Worm (Caenorhabditis elegans) whole organism, L4 larva: ENCODE data around the gene Y17D7B.2.

ENCODE experiments used
- F49E8.2 ChIP-seq: sonication (generic microtip); optimal IDR thresholded peaks from 2 replicates; lab custom pipeline; 2016; ENCODE audit warnings: missing compliant biosample characterization, mild to moderate bottlenecking, missing genetic modification characterization, borderline replicate concordance
- R02D3.7 ChIP-seq: fragments of 150-350 bp; sonication (generic microtip); optimal IDR thresholded peaks from 3 replicates; lab custom pipeline; 2014; ENCODE audit warnings: missing biosample characterization, missing genetic modification characterization
- T20F7.1 ChIP-seq: fragments of 200-800 bp; sonication (Bioruptor generic); optimal IDR thresholded peaks from 2 replicates; lab custom pipeline; 2018; ENCODE audit warnings: mild to moderate bottlenecking, missing genetic modification characterization, missing compliant biosample characterization
- Y48G9A.11 ChIP-seq: fragments of 200-800 bp; sonication (Bioruptor generic); IDR thresholded peaks from 2 replicates; pipeline ENCODE4 v1.3.6; 2022; ENCODE audit warnings: missing genetic modification reagents, missing genetic modification characterization, missing compliant biosample characterization
- ZK337.2 ChIP-seq: fragments of 200-800 bp; sonication (Bioruptor generic); IDR thresholded peaks from 2 replicates; pipeline ENCODE4 v1.3.6; 2022; ENCODE audit warnings: missing genetic modification reagents, missing genetic modification characterization, missing compliant biosample characterization
- aha-1 ChIP-seq: fragments of 150-350 bp; peaks from one replicate; lab custom pipeline; 2014; ENCODE audit warnings: missing biosample characterization, missing genetic modification characterization
- ces-1 ChIP-seq: fragments of 150-350 bp; sonication (generic microtip); optimal IDR thresholded peaks from 4 replicates; lab custom pipeline; 2014; ENCODE audit warnings: missing biosample characterization, missing genetic modification reagents, missing genetic modification characterization
- cey-2 ChIP-seq: sonication (generic microtip); optimal IDR thresholded peaks from 3 replicates; lab custom pipeline; 2017; ENCODE audit warnings: missing genetic modification characterization, mild to moderate bottlenecking, missing compliant biosample characterization, antibody characterized with exemption, borderline replicate concordance; ENCODE audit not compliant: insufficient read depth
- daf-12 ChIP-seq: fragments of 150-350 bp; optimal IDR thresholded peaks from 2 replicates; lab custom pipeline; 2014; ENCODE audit warnings: missing biosample characterization, missing genetic modification reagents, missing genetic modification characterization
- daf-16 ChIP-seq, 3 experiments: sonication (generic microtip); optimal IDR thresholded peaks; 2 replicates each; lab custom pipeline; 2016 to 2017; ENCODE audit warnings: missing genetic modification characterization in 3 of 3, missing genetic modification reagents in 3 of 3, mild to moderate bottlenecking in 2 of 3, missing compliant biosample characterization in 2 of 3, missing biosample characterization in 1 of 3, moderate library complexity in 1 of 3
- daf-8 ChIP-seq: fragments of 200-800 bp; sonication (Bioruptor generic); IDR thresholded peaks from 2 replicates; pipeline ENCODE4 v1.3.6; 2022; ENCODE audit warnings: missing genetic modification characterization, missing compliant biosample characterization
- dmd-6 ChIP-seq: fragments of 200-800 bp; sonication (Bioruptor generic); IDR thresholded peaks from 2 replicates; pipeline ENCODE4 v1.3.6; 2022; ENCODE audit warnings: missing genetic modification reagents, missing genetic modification characterization, missing compliant biosample characterization
- dmd-9 ChIP-seq: fragments of 200-800 bp; sonication (Bioruptor generic); IDR thresholded peaks from 2 replicates; pipeline ENCODE4 v1.3.6; 2022; ENCODE audit warnings: missing genetic modification reagents, missing genetic modification characterization, missing compliant biosample characterization
- dve-1 ChIP-seq: sonication (generic microtip); optimal IDR thresholded peaks from 2 replicates; lab custom pipeline; 2017; ENCODE audit warnings: antibody characterized with exemption, mild to moderate bottlenecking, missing genetic modification characterization, missing compliant biosample characterization; ENCODE audit not compliant: insufficient read depth
- gei-8 ChIP-seq: fragments of 200-800 bp; sonication (Bioruptor generic); optimal IDR thresholded peaks from 2 replicates; lab custom pipeline; 2018; ENCODE audit warnings: mild to moderate bottlenecking, missing genetic modification characterization, missing compliant biosample characterization
- hif-1 ChIP-seq, 2 experiments: sonication (generic microtip); optimal IDR thresholded peaks; 2 replicates each; lab custom pipeline; 2016 to 2017; ENCODE audit warnings: missing compliant biosample characterization in 2 of 2, missing genetic modification characterization in 2 of 2, missing genetic modification reagents in 2 of 2, missing genotype in 2 of 2, mild to moderate bottlenecking in 1 of 2
- hlh-11 ChIP-seq: fragments of 200-800 bp; sonication (Bioruptor generic); optimal IDR thresholded peaks from 2 replicates; lab custom pipeline; 2018; ENCODE audit warnings: mild to moderate bottlenecking, missing genetic modification characterization, missing compliant biosample characterization
- hlh-30 ChIP-seq: sonication (generic microtip); optimal IDR thresholded peaks from 2 replicates; lab custom pipeline; 2017; ENCODE audit warnings: antibody characterized with exemption, mild to moderate bottlenecking, missing genetic modification characterization, missing compliant biosample characterization; ENCODE audit not compliant: insufficient read depth
- hmg-1.1 ChIP-seq: fragments of 200-800 bp; sonication (Bioruptor generic); IDR thresholded peaks from 2 replicates; pipeline ENCODE4 v1.3.6; 2022; ENCODE audit warnings: missing genetic modification reagents, missing genetic modification characterization, missing compliant biosample characterization
- mdl-1 ChIP-seq, 2 experiments: fragments of 150-350 bp in 1 of 2; sonication (generic microtip) in 1 of 2; optimal IDR thresholded peaks; 2 replicates each; lab custom pipeline; 2014 to 2017; ENCODE audit warnings: missing biosample characterization in 2 of 2, missing genetic modification characterization in 2 of 2
- mep-1 ChIP-seq: fragments of 150-350 bp; sonication (generic microtip); optimal IDR thresholded peaks from 3 replicates; lab custom pipeline; 2014; ENCODE audit warnings: missing biosample characterization, missing genetic modification characterization
- mes-2 ChIP-seq: sonication (generic microtip); optimal IDR thresholded peaks from 2 replicates; lab custom pipeline; 2016; ENCODE audit warnings: missing genotype, mild to moderate bottlenecking, missing genetic modification characterization, missing compliant biosample characterization; ENCODE audit not compliant: poor library complexity, severe bottlenecking
- nhr-111 ChIP-seq: fragments of 200-800 bp; sonication (Bioruptor generic); optimal IDR thresholded peaks from 2 replicates; lab custom pipeline; 2018; ENCODE audit warnings: mild to moderate bottlenecking, missing genetic modification characterization, missing compliant biosample characterization
- nhr-237 ChIP-seq: sonication (generic microtip); optimal IDR thresholded peaks from 2 replicates; lab custom pipeline; 2017; ENCODE audit warnings: missing biosample characterization, missing genetic modification characterization
- nhr-28 ChIP-seq: fragments of 150-350 bp; optimal IDR thresholded peaks from 2 replicates; lab custom pipeline; 2014; ENCODE audit warnings: missing biosample characterization, missing genetic modification characterization
- nhr-41 ChIP-seq: fragments of 200-800 bp; sonication (Bioruptor generic); IDR thresholded peaks from 2 replicates; pipeline ENCODE4 v1.3.6; 2022; ENCODE audit warnings: missing genetic modification reagents, missing genetic modification characterization, missing compliant biosample characterization
- nhr-42 ChIP-seq: fragments of 200-800 bp; sonication (Bioruptor generic); IDR thresholded peaks from 2 replicates; pipeline ENCODE4 v1.3.6; 2022; ENCODE audit warnings: missing genetic modification characterization, missing compliant biosample characterization
- rbr-2 ChIP-seq: sonication (generic microtip); optimal IDR thresholded peaks from 2 replicates; lab custom pipeline; 2016; ENCODE audit warnings: missing genotype, missing genetic modification characterization, missing compliant biosample characterization
- snpc-4 ChIP-seq: fragments of 150-350 bp; optimal IDR thresholded peaks from 2 replicates; lab custom pipeline; 2014; ENCODE audit warnings: missing biosample characterization, missing genetic modification characterization
- spr-3 ChIP-seq: fragments of 200-800 bp; sonication (Bioruptor generic); optimal IDR thresholded peaks from 2 replicates; lab custom pipeline; 2018; ENCODE audit warnings: mild to moderate bottlenecking, missing genetic modification characterization, missing compliant biosample characterization
- zfp-2 ChIP-seq: sonication (generic microtip); optimal IDR thresholded peaks from 2 replicates; lab custom pipeline; 2016; ENCODE audit warnings: mild to moderate bottlenecking, missing genetic modification characterization, missing compliant biosample characterization
- ztf-11 ChIP-seq: fragments of 150-350 bp; optimal IDR thresholded peaks from 2 replicates; lab custom pipeline; 2014; ENCODE audit warnings: missing biosample characterization, missing genetic modification characterization

Y17D7B.2 gene

ce11 chrV:18837125-18837524, 49.6 kb downstream of the Y17D7B.2 start, which contains the start of gene cyp-33D3:
Gene cyp-33D3 (minus strand): TSS chrV:18837225.
- TF ChIP-seq dmd-9 (GFP tag; lab: Robert Waterston, UW), result no peak
- TF ChIP-seq snpc-4, result no peak
- TF ChIP-seq nhr-111 (GFP tag; lab: Kevin White, UChicago), result no peak
- no peak for TF ChIP-seq zfp-2 (tag; lab: Kevin White, UChicago)
- TF ChIP-seq ces-1 (GFP tag; lab: Kevin White, UChicago), result no peak
- no peak for TF ChIP-seq R02D3.7 (tag; lab: Kevin White, UChicago)
- no peak for TF ChIP-seq aha-1
- TF ChIP-seq mdl-1 (tag; optimal IDR thresholded peaks at IDR 0.05; lab: Kevin White, UChicago), result no peak
- no peak for TF ChIP-seq cey-2
- no peak for TF ChIP-seq daf-12
- TF ChIP-seq nhr-41 (GFP tag; lab: Robert Waterston, UW), result no peak
- TF ChIP-seq hlh-30, result no peak
- no peak for TF ChIP-seq daf-8 (GFP tag; lab: Robert Waterston, UW)
- no peak for TF ChIP-seq nhr-42 (GFP tag; lab: Robert Waterston, UW)
- TF ChIP-seq spr-3 (GFP tag; lab: Kevin White, UChicago), result no peak
- no peak for TF ChIP-seq gei-8
- no peak for TF ChIP-seq rbr-2 (tag; lab: Kevin White, UChicago)
- TF ChIP-seq ztf-11 (tag; lab: Kevin White, UChicago), result no peak
- no peak for TF ChIP-seq ZK337.2 (GFP tag; lab: Robert Waterston, UW)
- no peak for TF ChIP-seq T20F7.1 (GFP tag; lab: Kevin White, UChicago)

ce11 chrV:18838799-18839354, 51.3 kb downstream of the Y17D7B.2 start, which contains the start of gene nhr-65:
Gene nhr-65 (plus strand): TSS chrV:18839304.
- no peak for TF ChIP-seq F49E8.2 (tag; lab: Kevin White, UChicago)
- TF ChIP-seq nhr-28 (tag; lab: Kevin White, UChicago), result peak; percentile 48
- TF ChIP-seq dve-1, result peak; percentile 64
- peak; percentile 22; the same call in 1 of the 2 replicates for TF ChIP-seq hmg-1.1
- TF ChIP-seq hlh-11, result peak; percentile 47
- peak; percentile 64 for TF ChIP-seq dmd-6 (GFP tag; lab: Robert Waterston, UW)
- TF ChIP-seq hif-1 (tag; optimal IDR thresholded peaks at IDR 0.05; lab: Kevin White, UChicago), result peak in 1 of 2 experiments; percentile 4
- peak; percentile 40 for TF ChIP-seq mep-1 (tag; lab: Kevin White, UChicago)
- TF ChIP-seq daf-16 (GFP tag; optimal IDR thresholded peaks at IDR 0.05; lab: Kevin White, UChicago), result no peak
- TF ChIP-seq daf-16 (tag; optimal IDR thresholded peaks at IDR 0.05; lab: Kevin White, UChicago), result peak; percentile 71
- no peak for TF ChIP-seq nhr-237
- TF ChIP-seq Y48G9A.11 (GFP tag; lab: Robert Waterston, UW), result no peak
- peak; percentile 52 for TF ChIP-seq mes-2 (tag; lab: Kevin White, UChicago)
